Fruit fly (Drosophila melanogaster) whole organism, embryonic: ENCODE data around the gene CG33934.

Experiments used
- CG12299 ChIP-seq: fragments of 200-800 bp; sonication (Bioruptor generic); optimal IDR thresholded peaks from 2 replicates; lab custom pipeline; 2018; ENCODE audit warnings: missing biosample characterization, mild to moderate bottlenecking, missing genetic modification characterization
- CG7745 ChIP-seq: fragments of 200-800 bp; sonication (Bioruptor generic); optimal IDR thresholded peaks from 2 replicates; lab custom pipeline; 2018; ENCODE audit warnings: missing biosample characterization, mild to moderate bottlenecking, missing genetic modification characterization, moderate library complexity
- Dip3 ChIP-seq: fragments of 200-800 bp; sonication (Bioruptor generic); optimal IDR thresholded peaks from 3 replicates; lab custom pipeline; 2016; ENCODE audit warnings: missing biosample characterization, missing genetic modification characterization
- Hr78 ChIP-seq, 2 experiments: fragments of 200-800 bp in 1 of 2; fragments of >200 bp in 1 of 2; sonication (Bioruptor generic) in 1 of 2; optimal IDR thresholded peaks; 2 replicates each; lab custom pipeline; 2017 to 2019; ENCODE audit warnings: missing biosample characterization in 2 of 2, missing genetic modification characterization in 2 of 2, mild to moderate bottlenecking in 1 of 2, moderate library complexity in 1 of 2
- Sox102F ChIP-seq: fragments of 200-800 bp; sonication (Bioruptor generic); optimal IDR thresholded peaks from 2 replicates; lab custom pipeline; 2018; ENCODE audit warnings: missing biosample characterization, mild to moderate bottlenecking, missing genetic modification characterization, moderate library complexity
- Sry-δ ChIP-seq: fragments of 200-800 bp; sonication (Bioruptor generic); optimal IDR thresholded peaks from 2 replicates; lab custom pipeline; 2016; ENCODE audit warnings: missing biosample characterization, missing genetic modification characterization
- br ChIP-seq: fragments of >200 bp; optimal IDR thresholded peaks from 2 replicates; lab custom pipeline; 2017
- fd102C ChIP-seq: fragments of 200-800 bp; sonication (Bioruptor generic); optimal IDR thresholded peaks from 2 replicates; lab custom pipeline; 2018; ENCODE audit warnings: missing biosample characterization, mild to moderate bottlenecking, missing genetic modification characterization, moderate library complexity
- fu2 ChIP-seq: fragments of 200-800 bp; sonication (Bioruptor generic); optimal IDR thresholded peaks from 2 replicates; lab custom pipeline; 2016; ENCODE audit warnings: missing biosample characterization, missing genetic modification characterization
- lab ChIP-seq: fragments of 200-800 bp; sonication (Bioruptor generic); optimal IDR thresholded peaks from 3 replicates; lab custom pipeline; 2017; ENCODE audit warnings: missing biosample characterization, missing genetic modification characterization, mild to moderate bottlenecking, moderate library complexity, missing genetic modification reagents
- pb ChIP-seq: fragments of 200-800 bp; sonication (Bioruptor generic); optimal IDR thresholded peaks from 3 replicates; lab custom pipeline; 2016; ENCODE audit warnings: missing biosample characterization, missing genetic modification characterization
- psq ChIP-seq: fragments of 200-800 bp; sonication (Bioruptor generic); optimal IDR thresholded peaks from 2 replicates; lab custom pipeline; 2017; ENCODE audit warnings: missing biosample characterization, missing genetic modification characterization
- salm ChIP-seq: fragments of 200-800 bp; sonication (Bioruptor generic); optimal IDR thresholded peaks from 2 replicates; lab custom pipeline; 2018; ENCODE audit warnings: missing biosample characterization, mild to moderate bottlenecking, missing genetic modification characterization
- toy ChIP-seq: fragments of 200-800 bp; sonication (Bioruptor generic); IDR thresholded peaks from 2 replicates; pipeline ENCODE4 v1.3.6; 2022; ENCODE audit warnings: missing biosample characterization, missing genetic modification characterization

dm6 chr3R:20058960-20059359 lies 16.4 kb downstream of the CG33934 start:
- TF ChIP-seq CG7745 (no peak), psq (GFP tag; lab: Kevin White, UChicago) (no peak), toy (no peak), CG12299 (tag; lab: Kevin White, UChicago) (no peak), Sry-δ (GFP tag; lab: Kevin White, UChicago) (no peak), lab (GFP tag; lab: Kevin White, UChicago) (no peak), br (lab: Kevin White, UChicago) (no peak), fd102C (GFP tag; lab: Kevin White, UChicago) (no peak), Dip3 (no peak), fu2 (GFP tag; lab: Kevin White, UChicago) (no peak), Sox102F (GFP tag; lab: Kevin White, UChicago) (no peak), salm (no peak), pb (GFP tag; lab: Kevin White, UChicago) (no peak), Hr78 (GFP tag; optimal IDR thresholded peaks at IDR 0.05; lab: Kevin White, UChicago) (no peak)
